Worm (Caenorhabditis elegans) whole organism, late embryonic: ENCODE data around the gene npp-8.

Experiments
- C08G9.2 ChIP-seq: sonication (generic microtip); optimal IDR thresholded peaks from 2 replicates; lab custom pipeline; 2016; ENCODE audit warnings: mild to moderate bottlenecking, missing genetic modification characterization, moderate library complexity, missing compliant biosample characterization
- K02D7.2 ChIP-seq: sonication (generic microtip); optimal IDR thresholded peaks from 2 replicates; lab custom pipeline; 2017; ENCODE audit warnings: mild to moderate bottlenecking, missing genetic modification characterization, missing compliant biosample characterization
- K09A11.1 ChIP-seq: sonication (generic microtip); optimal IDR thresholded peaks from 2 replicates; lab custom pipeline; 2017; ENCODE audit warnings: antibody characterized with exemption, mild to moderate bottlenecking, missing genetic modification characterization, missing compliant biosample characterization; ENCODE audit not compliant: insufficient read depth
- T23F11.4 ChIP-seq: fragments of 200-800 bp; sonication (Bioruptor generic); optimal IDR thresholded peaks from 2 replicates; lab custom pipeline; 2018; ENCODE audit warnings: mild to moderate bottlenecking, missing genetic modification characterization, missing compliant biosample characterization
- ceh-14 ChIP-seq: sonication (generic microtip); optimal IDR thresholded peaks from 2 replicates; lab custom pipeline; 2016; ENCODE audit warnings: missing genotype, missing genetic modification characterization, missing compliant biosample characterization
- ceh-2 ChIP-seq: sonication (generic microtip); optimal IDR thresholded peaks from 2 replicates; lab custom pipeline; 2016; ENCODE audit warnings: missing genotype, missing genetic modification characterization, missing compliant biosample characterization
- ceh-22 ChIP-seq: sonication (generic microtip); optimal IDR thresholded peaks from 2 replicates; lab custom pipeline; 2017; ENCODE audit warnings: missing biosample characterization, missing genetic modification characterization
- ceh-30 ChIP-seq: fragments of 150-350 bp; optimal IDR thresholded peaks from 2 replicates; lab custom pipeline; 2014; ENCODE audit warnings: missing biosample characterization, missing genetic modification characterization
- ceh-45 ChIP-seq: fragments of 200-800 bp; sonication (Bioruptor generic); IDR thresholded peaks from 2 replicates; pipeline ENCODE4 v1.3.6; 2022; ENCODE audit warnings: missing genetic modification reagents, missing genetic modification characterization, missing compliant biosample characterization
- ceh-9 ChIP-seq: sonication (generic microtip); optimal IDR thresholded peaks from 2 replicates; lab custom pipeline; 2016; ENCODE audit warnings: mild to moderate bottlenecking, missing genetic modification characterization, inconsistent platforms, missing compliant biosample characterization
- dve-1 ChIP-seq: sonication (generic microtip); optimal IDR thresholded peaks from 2 replicates; lab custom pipeline; 2017; ENCODE audit warnings: antibody characterized with exemption, mild to moderate bottlenecking, missing genetic modification characterization, missing compliant biosample characterization
- elt-2 ChIP-seq: sonication (generic microtip); optimal IDR thresholded peaks from 2 replicates; lab custom pipeline; 2016; ENCODE audit warnings: missing genetic modification reagents, missing genetic modification characterization, missing compliant biosample characterization
- fkh-6 ChIP-seq: sonication (generic microtip); optimal IDR thresholded peaks from 2 replicates; lab custom pipeline; 2016; ENCODE audit warnings: missing genetic modification characterization, missing compliant biosample characterization
- gmeb-2 ChIP-seq: sonication (generic microtip); optimal IDR thresholded peaks from 2 replicates; lab custom pipeline; 2016; ENCODE audit warnings: missing genetic modification characterization, inconsistent platforms, missing compliant biosample characterization
- hlh-13 ChIP-seq: fragments of 200-800 bp; sonication (Bioruptor generic); optimal IDR thresholded peaks from 2 replicates; lab custom pipeline; 2018; ENCODE audit warnings: mild to moderate bottlenecking, missing genetic modification characterization, missing compliant biosample characterization
- hlh-15 ChIP-seq: sonication (generic microtip); optimal IDR thresholded peaks from 2 replicates; lab custom pipeline; 2016; ENCODE audit warnings: missing genetic modification characterization, missing compliant biosample characterization
- madf-2 ChIP-seq: sonication (generic microtip); optimal IDR thresholded peaks from 2 replicates; lab custom pipeline; 2017; ENCODE audit warnings: missing genetic modification characterization, missing compliant biosample characterization
- mec-3 ChIP-seq: sonication (generic microtip); optimal IDR thresholded peaks from 2 replicates; lab custom pipeline; 2016; ENCODE audit warnings: borderline replicate concordance, missing genetic modification characterization, missing compliant biosample characterization
- nfya-1 ChIP-seq: sonication (generic microtip); optimal IDR thresholded peaks from 2 replicates; lab custom pipeline; 2017; ENCODE audit warnings: missing genetic modification characterization, mild to moderate bottlenecking, missing compliant biosample characterization, antibody characterized with exemption, moderate library complexity
- pat-9 ChIP-seq: fragments of 200-800 bp; sonication (Bioruptor generic); optimal IDR thresholded peaks from 2 replicates; lab custom pipeline; 2018; ENCODE audit warnings: mild to moderate bottlenecking, missing genetic modification characterization, moderate library complexity, missing compliant biosample characterization
- ref-2 ChIP-seq: sonication (generic microtip); optimal IDR thresholded peaks from 2 replicates; lab custom pipeline; 2016; ENCODE audit warnings: missing genetic modification characterization, missing compliant biosample characterization
- sox-2 ChIP-seq: fragments of 200-800 bp; sonication (Bioruptor generic); IDR thresholded peaks from 2 replicates; pipeline ENCODE4 v1.3.6; 2022; ENCODE audit warnings: missing genetic modification reagents, missing genetic modification characterization, missing compliant biosample characterization
- sox-4 ChIP-seq: sonication (generic microtip); optimal IDR thresholded peaks from 2 replicates; lab custom pipeline; 2017; ENCODE audit warnings: mild to moderate bottlenecking, missing genetic modification characterization, inconsistent platforms, missing compliant biosample characterization
- tbx-2 ChIP-seq: sonication (generic microtip); optimal IDR thresholded peaks from 2 replicates; lab custom pipeline; 2016; ENCODE audit warnings: missing genetic modification characterization, missing compliant biosample characterization
- tbx-7 ChIP-seq: sonication (generic microtip); optimal IDR thresholded peaks from 2 replicates; lab custom pipeline; 2016; ENCODE audit warnings: missing genotype, missing genetic modification characterization, missing compliant biosample characterization
- ttx-3 ChIP-seq: sonication (generic microtip); optimal IDR thresholded peaks from 2 replicates; lab custom pipeline; 2016; ENCODE audit warnings: missing genetic modification reagents, missing genetic modification characterization, missing compliant biosample characterization
- unc-42 ChIP-seq: sonication (generic microtip); optimal IDR thresholded peaks from 2 replicates; lab custom pipeline; 2016; ENCODE audit warnings: missing genotype, missing genetic modification characterization, missing compliant biosample characterization
- unc-55 ChIP-seq: sonication (generic microtip); optimal IDR thresholded peaks from 2 replicates; lab custom pipeline; 2017; ENCODE audit warnings: missing biosample characterization, missing genetic modification reagents, missing genetic modification characterization

Gene npp-8

ce11 chrIV:1628281-1628680 lies 32.7 kb upstream of the npp-8 start:
- TF ChIP-seq sox-4 (tag; lab: Kevin White, UChicago): no peak
- TF ChIP-seq dve-1 (tag; lab: Kevin White, UChicago): peak; percentile 74
- TF ChIP-seq, all 69 proteins: peak for 1

ce11 chrIV:1626342-1626855 lies 30.8 kb upstream of the npp-8 start, which contains the start of gene nhr-146:
nhr-146 (plus strand) TSS chrIV:1626805.
- TF ChIP-seq tbx-7 (tag; lab: Kevin White, UChicago) (no peak), K09A11.1 (tag; lab: Kevin White, UChicago) (no peak), ceh-22 (no peak), ref-2 (tag; lab: Kevin White, UChicago) (no peak), hlh-15 (tag; lab: Kevin White, UChicago) (no peak), nfya-1 (tag; lab: Kevin White, UChicago) (no peak), fkh-6 (tag; lab: Kevin White, UChicago) (no peak), ttx-3 (no peak), ceh-2 (tag; lab: Kevin White, UChicago) (no peak), T23F11.4 (GFP tag; lab: Kevin White, UChicago) (no peak), madf-2 (no peak), mec-3 (tag; lab: Kevin White, UChicago) (no peak), unc-55 (GFP tag; lab: Kevin White, UChicago) (no peak), hlh-13 (GFP tag; lab: Kevin White, UChicago) (no peak)

ce11 chrIV:1624447-1624846 lies 28.8 kb upstream of the npp-8 start:
- TF ChIP-seq ceh-30 (tag; lab: Kevin White, UChicago): peak; percentile 99
- no peak for TF ChIP-seq ceh-14
- TF ChIP-seq gmeb-2 (tag; lab: Kevin White, UChicago): no peak

- TF ChIP-seq sox-4 (tag; lab: Kevin White, UChicago) (no peak), nfya-1 (tag; lab: Kevin White, UChicago) (no peak), unc-55 (GFP tag; lab: Kevin White, UChicago) (peak; percentile 50), sox-2 (GFP tag; lab: Robert Waterston, UW) (no peak), ceh-45 (GFP tag; lab: Robert Waterston, UW) (no peak), ref-2 (tag; lab: Kevin White, UChicago) (no peak), C08G9.2 (tag; lab: Kevin White, UChicago) (no peak)
Observed at ce11 chrIV:1623712-1624111, 28.1 kb upstream of the npp-8 start, which contains the start of gene nhr-87. nhr-87 (plus strand) TSS chrIV:1624029.

- no peak for TF ChIP-seq mec-3 (tag; lab: Kevin White, UChicago)
- TF ChIP-seq elt-2 (tag; lab: Kevin White, UChicago): peak; percentile 15
- TF ChIP-seq, all 69 proteins: peak for 1
Observed at ce11 chrIV:1619519-1620311, 24.1 kb upstream of the npp-8 start, which contains the start of gene nhr-92. nhr-92 (plus strand) TSS chrIV:1620094.

ce11 chrIV:1613592-1613991 lies 18.0 kb upstream of the npp-8 start, which contains the start of gene nhr-122:
nhr-122 (plus strand) TSS chrIV:1613892.
- no peak for TF ChIP-seq T23F11.4 (GFP tag; lab: Kevin White, UChicago)
- TF ChIP-seq unc-42 (tag; lab: Kevin White, UChicago): no peak
- TF ChIP-seq hlh-15 (tag; lab: Kevin White, UChicago): no peak
- no peak for TF ChIP-seq ceh-22
- TF ChIP-seq ceh-9 (tag; lab: Kevin White, UChicago): no peak
- no peak for TF ChIP-seq nfya-1 (tag; lab: Kevin White, UChicago)
- TF ChIP-seq tbx-2 (tag; lab: Kevin White, UChicago): no peak
- TF ChIP-seq pat-9 (tag; lab: Kevin White, UChicago): no peak
- no peak for TF ChIP-seq K02D7.2
- no peak for TF ChIP-seq ref-2 (tag; lab: Kevin White, UChicago)
- no peak for TF ChIP-seq ceh-2 (tag; lab: Kevin White, UChicago)
